Worm (Caenorhabditis elegans): Measurements from ENCODE around the gene F30H5.5.
A peak's percentile ranks its signal among the peaks of the same experiment; 100 is the strongest.

Gene F30H5.5

DNA sequence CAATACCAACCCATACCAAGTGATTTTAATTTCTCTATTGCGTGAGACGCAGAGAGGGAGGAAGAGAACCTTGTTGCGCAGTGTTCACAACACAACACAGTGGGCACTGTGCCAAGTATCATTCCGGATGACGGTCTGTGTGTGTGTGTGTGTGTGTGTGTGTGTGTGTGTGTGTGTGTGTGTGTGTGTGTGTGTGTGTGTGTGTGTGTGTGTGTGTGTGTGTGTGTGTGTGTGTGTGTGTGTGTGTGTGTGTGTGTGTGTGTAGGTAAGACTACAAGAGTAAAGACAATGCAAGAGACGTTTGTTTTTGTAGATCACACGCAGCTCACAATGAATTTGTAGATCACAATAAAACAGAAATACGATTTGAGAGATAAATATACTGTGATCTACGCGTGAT, 43.0 kb upstream of the F30H5.5 start:
- TF ChIP-seq mxl-3 (GFP tag; optimal IDR thresholded peaks at IDR 0.05): peak; percentile 4
- TF ChIP-seq hmg-1.1 (GFP tag; IDR thresholded peaks at IDR 0.05): 0 out of 2 replicates have a peak, but pooled peaks have one; percentile 12

DNA sequence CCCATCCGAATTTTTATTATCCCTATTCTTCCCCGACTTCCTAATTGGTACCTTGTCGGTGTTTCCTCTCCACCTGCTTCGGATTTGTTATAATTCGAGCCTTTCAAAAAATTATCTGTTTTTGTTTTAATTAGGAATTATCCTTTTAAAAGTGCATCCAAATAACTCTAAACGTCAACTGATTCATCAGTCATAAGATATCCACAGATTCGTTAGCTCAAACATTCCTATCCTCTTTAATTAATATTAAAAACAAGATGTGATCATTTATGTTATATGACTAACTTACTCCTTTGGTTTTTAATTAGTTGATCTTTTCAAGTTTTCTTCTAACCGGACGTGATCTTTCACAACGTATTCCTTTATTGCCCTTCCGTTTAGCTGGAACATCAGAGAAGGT, 41.7 kb upstream of the F30H5.5 start:
- TF ChIP-seq nhr-6 (tag; optimal IDR thresholded peaks at IDR 0.05): no peak

DNA sequence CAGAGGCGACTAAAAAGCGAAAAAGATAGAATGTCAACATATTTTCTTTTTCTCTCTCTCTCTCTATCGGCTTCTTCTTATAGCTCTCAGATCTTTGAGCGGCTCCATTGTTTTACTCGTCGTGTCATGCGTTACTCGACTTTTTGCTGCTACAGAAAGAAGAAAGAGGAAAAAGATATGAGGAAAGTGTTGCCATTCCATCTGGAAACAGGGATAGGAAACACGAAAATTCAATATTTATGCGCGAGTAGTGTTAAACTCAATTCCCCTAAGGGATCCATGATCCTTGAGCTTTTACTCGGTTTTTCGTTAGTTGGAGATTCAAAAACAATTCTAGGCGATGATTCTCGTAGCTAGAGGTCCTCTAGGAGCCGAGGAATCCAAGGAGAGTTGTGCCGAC, 32.8 kb upstream of the F30H5.5 start:
- TF ChIP-seq mdt-29 (GFP tag; IDR thresholded peaks at IDR 0.05): no peak
- TF ChIP-seq unc-62 (GFP tag; optimal IDR thresholded peaks at IDR 0.05 in 1 of 2): peak in 1 of 2 experiments; percentile 58
- no peak for TF ChIP-seq unc-62 (tag; optimal IDR thresholded peaks at IDR 0.05)
- TF ChIP-seq Y105C5A.15 (GFP tag; IDR thresholded peaks at IDR 0.05): no peak

ce11 chrIII:463711-464110, 24.9 kb upstream of the F30H5.5 start, which contains the start of gene Y55B1BR.6:
Y55B1BR.6 (minus strand) TSS chrIII:463811.
- TF ChIP-seq nhr-48 (tag; optimal IDR thresholded peaks at IDR 0.05) (no peak), dmd-8 (GFP tag; IDR thresholded peaks at IDR 0.05) (no peak), lir-3 (tag; optimal IDR thresholded peaks at IDR 0.05) (no peak), T20F7.1 (GFP tag; optimal IDR thresholded peaks at IDR 0.05) (no peak), mxl-2 (GFP tag; conservative IDR thresholded peaks at IDR 0.05) (no peak)

- TF ChIP-seq nhr-10 (tag; optimal IDR thresholded peaks at IDR 0.05) (no peak), T20F7.1 (GFP tag; optimal IDR thresholded peaks at IDR 0.05) (peak; percentile 93), egl-27 (tag; optimal IDR thresholded peaks at IDR 0.05) (no peak), dve-1 (tag; optimal IDR thresholded peaks at IDR 0.05; ENCODE audit: insufficient read depth) (no peak), dpl-1 (GFP tag; optimal IDR thresholded peaks at IDR 0.05) (peak; percentile 41), pha-4 (GFP tag; IDR thresholded peaks at IDR 0.05) (no peak), pha-4 (tag; optimal IDR thresholded peaks at IDR 0.05) (no peak), nhr-6 (tag; optimal IDR thresholded peaks at IDR 0.05) (no peak)
These were observed 16.7 kb upstream of the F30H5.5 start, which contains the start of the genes magu-1 and nemp-1 for ce11 chrIII:471644-472401. magu-1 (minus strand) TSS chrIII:471702. nemp-1 (plus strand) TSS chrIII:472317.

- TF ChIP-seq dpl-1 (GFP tag; optimal IDR thresholded peaks at IDR 0.05) (no peak), pha-4 (GFP tag; IDR thresholded peaks at IDR 0.05) (no peak), pha-4 (tag; optimal IDR thresholded peaks at IDR 0.05) (no peak), ceh-62 (tag; optimal IDR thresholded peaks at IDR 0.05) (no peak), mes-2 (tag; optimal IDR thresholded peaks at IDR 0.05; ENCODE audit: poor library complexity, severe bottlenecking) (no peak), jun-1 (tag; optimal IDR thresholded peaks at IDR 0.05) (no peak), vab-7 (GFP tag; IDR thresholded peaks at IDR 0.05) (no peak), hlh-30 (tag; optimal IDR thresholded peaks at IDR 0.05; ENCODE audit: insufficient read depth) (no peak), T20F7.1 (GFP tag; optimal IDR thresholded peaks at IDR 0.05) (no peak), Y5F2A.4 (GFP tag; optimal IDR thresholded peaks at IDR 0.05) (no peak), D1046.2 (GFP tag; IDR thresholded peaks at IDR 0.05) (no peak)
These were observed 13.4 kb upstream of the F30H5.5 start, which contains the start of gene mat-3 for ce11 chrIII:475154-475553. mat-3 (plus strand) TSS chrIII:475454.

DNA sequence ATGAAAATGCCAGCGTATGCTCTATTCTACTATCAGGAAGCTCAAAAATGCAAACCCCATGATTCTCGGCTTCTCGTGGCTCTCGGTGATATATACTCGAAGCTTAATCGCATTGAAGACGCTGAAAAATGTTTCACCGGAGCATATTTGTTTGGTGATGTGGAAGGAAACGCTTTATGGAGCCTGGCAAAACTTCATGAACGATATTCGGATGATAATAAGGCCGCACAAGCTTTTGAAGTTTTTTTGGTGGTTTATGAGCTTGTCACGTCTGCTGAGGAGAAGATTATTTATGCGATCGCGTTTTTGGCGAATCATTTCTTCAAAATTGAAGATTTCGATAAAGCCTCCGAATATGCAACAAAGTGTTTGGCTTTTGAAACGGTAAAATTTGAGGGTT, 7.3 kb upstream of the F30H5.5 start:
- TF ChIP-seq ztf-7 (tag; optimal IDR thresholded peaks at IDR 0.05) (no peak), unc-62 (GFP tag; optimal IDR thresholded peaks at IDR 0.05 in 1 of 2) (peak in 1 of 2 experiments; percentile 90), unc-62 (tag; optimal IDR thresholded peaks at IDR 0.05) (no peak)
